Fruit fly (Drosophila melanogaster): ENCODE data around the gene Gmd.

The Gmd gene

dm6 chr2L:4973731-4974415 lies 3.0 kb downstream of the Gmd start, which contains the start of gene mRpL28:
mRpL28 (plus strand) TSS chr2L:4973976.
- TF ChIP-seq CG8478 (optimal IDR thresholded peaks at IDR 0.05) = no peak

- peak in 1 of 2 experiments; percentile 16 for TF ChIP-seq CTCF (optimal IDR thresholded peaks at IDR 0.05)
- TF ChIP-seq CG8478 (optimal IDR thresholded peaks at IDR 0.05) = no peak
Observed at dm6 chr2L:4971329-4971798, 5.5 kb downstream of the Gmd start, which contains the start of gene CG14043. CG14043 (plus strand) TSS chr2L:4971702.

dm6 chr2L:4968767-4969166 lies 8.1 kb downstream of the Gmd start, which contains the start of the genes Scox and Polr1C:
Scox (minus strand) TSS chr2L:4968935.
Polr1C (plus strand) TSS chr2L:4969004.
- TF ChIP-seq CG8478 (optimal IDR thresholded peaks at IDR 0.05) (no peak), CTCF (optimal IDR thresholded peaks at IDR 0.05) (no peak)

dm6 chr2L:4967511-4967910 lies 9.3 kb downstream of the Gmd start, which contains the start of gene eIF3i:
eIF3i (minus strand) TSS chr2L:4967775.
- no peak for TF ChIP-seq CG8478 (optimal IDR thresholded peaks at IDR 0.05)
- no peak for TF ChIP-seq CTCF (optimal IDR thresholded peaks at IDR 0.05)

- TF ChIP-seq CG8478 (optimal IDR thresholded peaks at IDR 0.05) (no peak), CTCF (optimal IDR thresholded peaks at IDR 0.05) (no peak)
Observed at dm6 chr2L:4965923-4966322, 10.9 kb downstream of the Gmd start.

- TF ChIP-seq CG8478 (optimal IDR thresholded peaks at IDR 0.05) (no peak), CTCF (optimal IDR thresholded peaks at IDR 0.05) (no peak)
Observed at dm6 chr2L:4965420-4965819, 11.4 kb downstream of the Gmd start, which contains the start of gene CG34125. CG34125 (plus strand) TSS chr2L:4965673.

dm6 chr2L:4958111-4958510 lies 18.7 kb downstream of the Gmd start, which contains the start of gene CG34124:
CG34124 (plus strand) TSS chr2L:4958411.
- TF ChIP-seq CTCF (optimal IDR thresholded peaks at IDR 0.05) (no peak), CG8478 (optimal IDR thresholded peaks at IDR 0.05) (no peak)

dm6 chr2L:4955094-4955823 lies 21.6 kb downstream of the Gmd start, which contains the start of the genes Jon25Bi and Marcal1:
Jon25Bi (minus strand) TSS chr2L:4955144.
Marcal1 (plus strand) TSS chr2L:4955509.
- TF ChIP-seq CTCF (optimal IDR thresholded peaks at IDR 0.05) (no peak), CG8478 (optimal IDR thresholded peaks at IDR 0.05) (no peak)

- TF ChIP-seq CG8478 (optimal IDR thresholded peaks at IDR 0.05) = no peak
- TF ChIP-seq CTCF (optimal IDR thresholded peaks at IDR 0.05) = no peak
Observed at dm6 chr2L:4953086-4953570, 23.7 kb downstream of the Gmd start, which contains the start of gene Jon25Bii. Jon25Bii (minus strand) TSS chr2L:4953136.

- TF ChIP-seq CTCF (optimal IDR thresholded peaks at IDR 0.05) (no peak), CG8478 (optimal IDR thresholded peaks at IDR 0.05) (no peak)
Observed at dm6 chr2L:4950667-4951066, 26.2 kb downstream of the Gmd start, which contains the start of gene Jon25Biii. Jon25Biii (minus strand) TSS chr2L:4950767.

dm6 chr2L:4949453-4950045 lies 27.3 kb downstream of the Gmd start, which contains the start of gene jet:
jet (minus strand) TSS chr2L:4949784.
- TF ChIP-seq CG8478 (optimal IDR thresholded peaks at IDR 0.05) (no peak), CTCF (optimal IDR thresholded peaks at IDR 0.05) (peak in 1 of 2 experiments; percentile 41)

- TF ChIP-seq CG8478 (optimal IDR thresholded peaks at IDR 0.05) (no peak), CTCF (optimal IDR thresholded peaks at IDR 0.05) (no peak)
Observed at dm6 chr2L:4945300-4945699, 31.5 kb downstream of the Gmd start, which contains the start of the genes mRpL24 and betaggt-I. mRpL24 (minus strand) TSS chr2L:4945361. betaggt-I (plus strand) TSS chr2L:4945579.

- no peak for TF ChIP-seq CG8478 (optimal IDR thresholded peaks at IDR 0.05)
- no peak for TF ChIP-seq CTCF (optimal IDR thresholded peaks at IDR 0.05)
Observed at dm6 chr2L:4942257-4942792, 34.5 kb downstream of the Gmd start, which contains the start of gene synr. synr (plus strand) TSS chr2L:4942742.

dm6 chr2L:4937060-4937459 lies 39.8 kb downstream of the Gmd start, which contains the start of gene Sgs1:
Sgs1 (plus strand) TSS chr2L:4937409.
- TF ChIP-seq CG8478 (optimal IDR thresholded peaks at IDR 0.05) = no peak
- no peak for TF ChIP-seq CTCF (optimal IDR thresholded peaks at IDR 0.05)

All from S2 (cell line).